Fruit fly (Drosophila melanogaster) whole organism, prepupa: ENCODE measurements around the gene Rpn7.

Experiments used
- Blimp-1 ChIP-seq: fragments of 200-800 bp; sonication (Bioruptor generic); optimal IDR thresholded peaks from 3 replicates; lab custom pipeline; 2017; ENCODE audit warnings: missing biosample characterization, missing genetic modification characterization, mild to moderate bottlenecking, moderate library complexity, missing genetic modification reagents
- CG10669 ChIP-seq: fragments of 200-800 bp; sonication (Bioruptor generic); optimal IDR thresholded peaks from 3 replicates; lab custom pipeline; 2018; ENCODE audit warnings: missing biosample characterization, mild to moderate bottlenecking, missing genetic modification characterization, moderate library complexity
- CG11762 ChIP-seq: fragments of 200-800 bp; sonication (Bioruptor generic); optimal IDR thresholded peaks from 3 replicates; lab custom pipeline; 2016; ENCODE audit warnings: missing biosample characterization, missing genetic modification characterization; ENCODE audit not compliant: insufficient read depth
- CG15336 ChIP-seq: fragments of 200-800 bp; sonication (Bioruptor generic); IDR thresholded peaks from 2 replicates; pipeline ENCODE4 v1.3.6; 2022; ENCODE audit warnings: missing biosample characterization, missing genetic modification characterization
- CG16779 ChIP-seq: fragments of 200-800 bp; sonication (Bioruptor generic); optimal IDR thresholded peaks from 3 replicates; lab custom pipeline; 2017; ENCODE audit warnings: missing biosample characterization, mild to moderate bottlenecking, missing genetic modification characterization
- CG3032 ChIP-seq: fragments of 200-800 bp; optimal IDR thresholded peaks from 2 replicates; lab custom pipeline; 2019; ENCODE audit warnings: missing biosample characterization, mild to moderate bottlenecking, missing genetic modification characterization, moderate library complexity
- CG31627 ChIP-seq: fragments of 200-800 bp; sonication (Bioruptor generic); optimal IDR thresholded peaks from 3 replicates; lab custom pipeline; 2016; ENCODE audit warnings: missing biosample characterization, missing genetic modification characterization
- CG32006 ChIP-seq: fragments of 200-800 bp; sonication (Bioruptor generic); optimal IDR thresholded peaks from 3 replicates; lab custom pipeline; 2017; ENCODE audit warnings: missing biosample characterization, mild to moderate bottlenecking, missing genetic modification characterization
- CG34406 ChIP-seq: fragments of 200-800 bp; sonication (Bioruptor generic); optimal IDR thresholded peaks from 3 replicates; lab custom pipeline; 2016; ENCODE audit warnings: missing biosample characterization, missing genetic modification characterization
- CG3919 ChIP-seq: fragments of 200-800 bp; sonication (Bioruptor generic); optimal IDR thresholded peaks from 3 replicates; lab custom pipeline; 2016; ENCODE audit warnings: missing biosample characterization, missing genetic modification characterization
- CG6163 ChIP-seq: fragments of 200-800 bp; sonication (Bioruptor generic); IDR thresholded peaks from 3 replicates; pipeline ENCODE4 v1.3.6; 2022; ENCODE audit warnings: missing biosample characterization, missing genetic modification characterization
- CG6276 ChIP-seq: fragments of 200-800 bp; sonication (Bioruptor generic); optimal IDR thresholded peaks from 2 replicates; lab custom pipeline; 2017; ENCODE audit warnings: missing biosample characterization, mild to moderate bottlenecking, missing genetic modification characterization
- CG6808 ChIP-seq: fragments of 200-800 bp; sonication (Bioruptor generic); optimal IDR thresholded peaks from 3 replicates; lab custom pipeline; 2017; ENCODE audit warnings: missing biosample characterization, missing genetic modification characterization, mild to moderate bottlenecking, moderate library complexity, missing genetic modification reagents
- CG6854 ChIP-seq: fragments of 200-800 bp; sonication (Bioruptor generic); optimal IDR thresholded peaks from 2 replicates; lab custom pipeline; 2017; ENCODE audit warnings: missing biosample characterization, mild to moderate bottlenecking, missing genetic modification characterization
- CG7368 ChIP-seq: fragments of 200-800 bp; sonication (Bioruptor generic); optimal IDR thresholded peaks from 3 replicates; lab custom pipeline; 2016; ENCODE audit warnings: missing biosample characterization, missing genetic modification characterization
- CG8119 ChIP-seq: fragments of 200-800 bp; sonication (Bioruptor generic); IDR thresholded peaks from 3 replicates; pipeline ENCODE4 v1.3.6; 2022; ENCODE audit warnings: missing biosample characterization, missing genetic modification characterization
- CG8319 ChIP-seq: fragments of 200-800 bp; sonication (Bioruptor generic); optimal IDR thresholded peaks from 3 replicates; lab custom pipeline; 2016; ENCODE audit warnings: missing biosample characterization, missing genetic modification characterization
- CG9139 ChIP-seq: fragments of 200-800 bp; sonication (Bioruptor generic); optimal IDR thresholded peaks from 3 replicates; lab custom pipeline; 2017; ENCODE audit warnings: missing biosample characterization, mild to moderate bottlenecking, missing genetic modification characterization
- Eip75B ChIP-seq: fragments of 200-800 bp; sonication (Bioruptor generic); optimal IDR thresholded peaks from 3 replicates; lab custom pipeline; 2016; ENCODE audit warnings: missing biosample characterization, missing genetic modification characterization
- Eip78C ChIP-seq: fragments of 200-800 bp; sonication (Bioruptor generic); peaks from one replicate; lab custom pipeline; 2016; ENCODE audit warnings: missing biosample characterization, missing genetic modification characterization
- Eip93F ChIP-seq: fragments of 200-800 bp; sonication (Bioruptor generic); optimal IDR thresholded peaks from 2 replicates; lab custom pipeline; 2016; ENCODE audit warnings: missing biosample characterization, mild to moderate bottlenecking, missing genetic modification characterization
- Ets96B ChIP-seq: fragments of 200-800 bp; optimal IDR thresholded peaks from 2 replicates; lab custom pipeline; 2019; ENCODE audit warnings: missing biosample characterization, mild to moderate bottlenecking, missing genetic modification characterization, moderate library complexity
- Gug ChIP-seq: fragments of 200-800 bp; sonication (Bioruptor generic); IDR thresholded peaks from 2 replicates; pipeline ENCODE4 v1.3.6; 2022; ENCODE audit warnings: missing biosample characterization, missing genetic modification characterization
- Hr38 ChIP-seq: sonication (Bioruptor generic); optimal IDR thresholded peaks from 2 replicates; lab custom pipeline; 2016; ENCODE audit warnings: missing biosample characterization, missing genetic modification characterization
- Hr39 ChIP-seq: fragments of 200-800 bp; sonication (Bioruptor generic); optimal IDR thresholded peaks from 2 replicates; lab custom pipeline; 2016; ENCODE audit warnings: missing biosample characterization, missing genetic modification characterization
- Hr4 ChIP-seq: fragments of 200-800 bp; sonication (Bioruptor generic); optimal IDR thresholded peaks from 3 replicates; lab custom pipeline; 2016; ENCODE audit warnings: missing biosample characterization, missing genetic modification characterization
- Lpt ChIP-seq: fragments of 200-800 bp; sonication (Bioruptor generic); optimal IDR thresholded peaks from 3 replicates; lab custom pipeline; 2016; ENCODE audit warnings: missing biosample characterization, missing genetic modification characterization
- Met ChIP-seq: fragments of 200-800 bp; sonication (Bioruptor generic); optimal IDR thresholded peaks from 3 replicates; lab custom pipeline; 2016; ENCODE audit warnings: missing biosample characterization, missing genetic modification characterization
- OdsH ChIP-seq: fragments of 200-800 bp; sonication (Bioruptor generic); optimal IDR thresholded peaks from 3 replicates; lab custom pipeline; 2016; ENCODE audit warnings: missing biosample characterization, missing genetic modification characterization
- Smox ChIP-seq: fragments of 200-800 bp; sonication (Bioruptor generic); optimal IDR thresholded peaks from 3 replicates; lab custom pipeline; 2016; ENCODE audit warnings: missing biosample characterization, missing genetic modification characterization
- Sox102F ChIP-seq: fragments of 200-800 bp; sonication (Bioruptor generic); optimal IDR thresholded peaks from 2 replicates; lab custom pipeline; 2016; ENCODE audit warnings: missing biosample characterization, mild to moderate bottlenecking, missing genetic modification characterization
- Sox14 ChIP-seq: fragments of 200-800 bp; sonication (Bioruptor generic); optimal IDR thresholded peaks from 3 replicates; lab custom pipeline; 2016; ENCODE audit warnings: missing biosample characterization, missing genetic modification characterization
- Sox15 ChIP-seq: fragments of 200-800 bp; sonication (Bioruptor generic); optimal IDR thresholded peaks from 3 replicates; lab custom pipeline; 2016; ENCODE audit warnings: missing biosample characterization, missing genetic modification characterization
- achi ChIP-seq: fragments of 200-800 bp; sonication (Bioruptor generic); optimal IDR thresholded peaks from 3 replicates; lab custom pipeline; 2016; ENCODE audit warnings: missing biosample characterization, missing genetic modification characterization
- acj6 ChIP-seq: fragments of 200-800 bp; sonication (Bioruptor generic); optimal IDR thresholded peaks from 3 replicates; lab custom pipeline; 2016; ENCODE audit warnings: missing biosample characterization, missing genetic modification characterization
- dac ChIP-seq: fragments of 200-800 bp; sonication (Bioruptor generic); optimal IDR thresholded peaks from 2 replicates; lab custom pipeline; 2017; ENCODE audit warnings: missing biosample characterization, mild to moderate bottlenecking, missing genetic modification characterization
- dsx ChIP-seq: fragments of 200-800 bp; optimal IDR thresholded peaks from 3 replicates; lab custom pipeline; 2019; ENCODE audit warnings: missing biosample characterization, mild to moderate bottlenecking, missing genetic modification characterization, moderate library complexity; ENCODE audit not compliant: poor library complexity, severe bottlenecking
- eg ChIP-seq: fragments of 200-800 bp; sonication (Bioruptor generic); IDR thresholded peaks from 3 replicates; pipeline ENCODE4 v1.3.6; 2022; ENCODE audit warnings: missing biosample characterization, missing genetic modification characterization
- esn ChIP-seq: fragments of 200-800 bp; sonication (Bioruptor generic); optimal IDR thresholded peaks from 2 replicates; lab custom pipeline; 2016; ENCODE audit warnings: missing biosample characterization, mild to moderate bottlenecking, missing genetic modification characterization, moderate library complexity
- fd59A ChIP-seq: fragments of 200-800 bp; sonication (Bioruptor generic); optimal IDR thresholded peaks from 2 replicates; lab custom pipeline; 2017; ENCODE audit warnings: missing biosample characterization, mild to moderate bottlenecking, missing genetic modification characterization, missing genetic modification reagents
- fd85E ChIP-seq: fragments of 200-800 bp; sonication (Bioruptor generic); optimal IDR thresholded peaks from 3 replicates; lab custom pipeline; 2016; ENCODE audit warnings: missing biosample characterization, missing genetic modification characterization
- fkh ChIP-seq: fragments of 200-800 bp; sonication (Bioruptor generic); optimal IDR thresholded peaks from 3 replicates; lab custom pipeline; 2017; ENCODE audit warnings: missing biosample characterization, mild to moderate bottlenecking, missing genetic modification characterization, moderate library complexity
- lz ChIP-seq: fragments of 200-800 bp; sonication (Bioruptor generic); optimal IDR thresholded peaks from 3 replicates; lab custom pipeline; 2016; ENCODE audit warnings: missing biosample characterization, missing genetic modification characterization
- salr ChIP-seq, 2 experiments: fragments of 200-800 bp; sonication (Bioruptor generic); optimal IDR thresholded peaks; 3 replicates each; lab custom pipeline; 2016 to 2018; ENCODE audit warnings: missing biosample characterization in 2 of 2, missing genetic modification characterization in 2 of 2, mild to moderate bottlenecking in 1 of 2
- ss ChIP-seq, 2 experiments: fragments of 200-800 bp; sonication (Bioruptor generic); optimal IDR thresholded peaks; 2 replicates in 1 of 2; 3 replicates in 1 of 2; lab custom pipeline; 2017 to 2018; ENCODE audit warnings: mild to moderate bottlenecking in 2 of 2, missing biosample characterization in 2 of 2, missing genetic modification characterization in 2 of 2, moderate library complexity in 1 of 2
- svp ChIP-seq: fragments of 200-800 bp; sonication (Bioruptor generic); peaks from one replicate; lab custom pipeline; 2016; ENCODE audit warnings: missing biosample characterization, missing genetic modification characterization
- topi ChIP-seq: fragments of 200-800 bp; sonication (Bioruptor generic); optimal IDR thresholded peaks from 3 replicates; lab custom pipeline; 2016; ENCODE audit warnings: missing biosample characterization, missing genetic modification characterization
- vri ChIP-seq: fragments of 200-800 bp; sonication (Bioruptor generic); optimal IDR thresholded peaks from 3 replicates; lab custom pipeline; 2016; ENCODE audit warnings: missing biosample characterization, mild to moderate bottlenecking, missing genetic modification characterization

Rpn7 gene

DNA sequence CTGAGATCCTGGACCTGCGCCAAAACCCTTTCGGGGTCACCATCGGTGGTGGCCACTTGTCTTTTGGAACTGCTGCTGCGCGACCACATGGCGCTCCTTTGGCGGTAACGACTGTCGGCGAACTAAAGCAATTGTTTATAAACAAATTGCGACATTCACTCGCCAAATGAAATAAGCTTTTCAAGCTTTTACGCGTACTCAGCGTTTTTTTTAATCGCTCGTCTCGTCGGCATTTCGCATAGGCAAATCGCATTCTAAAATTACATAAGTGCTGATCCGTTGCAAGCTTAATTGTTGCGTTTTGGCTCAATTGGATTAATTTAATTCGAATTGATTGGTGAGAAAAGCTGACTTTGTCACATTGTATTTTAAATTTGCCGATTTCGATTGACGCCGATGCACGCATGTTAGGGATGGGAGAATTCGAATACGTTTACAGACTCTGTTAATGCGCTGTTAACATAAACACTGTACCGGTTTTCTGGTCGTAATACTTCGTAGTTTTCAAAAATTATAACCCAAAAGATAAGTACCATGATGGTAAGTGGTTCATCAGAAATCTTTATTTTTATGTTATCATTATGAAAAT lies 37.2 kb downstream of the Rpn7 start, which contains the start of gene pinta:
Gene pinta, minus strand, starts transcription at position 328 of the 589 bp plus-strand sequence.
- TF ChIP-seq vri (GFP tag; lab: Kevin White, UChicago) (peak; percentile 84), Eip93F (GFP tag; lab: Kevin White, UChicago) (no peak), CG8319 (GFP tag; lab: Kevin White, UChicago) (peak; percentile 25)

DNA sequence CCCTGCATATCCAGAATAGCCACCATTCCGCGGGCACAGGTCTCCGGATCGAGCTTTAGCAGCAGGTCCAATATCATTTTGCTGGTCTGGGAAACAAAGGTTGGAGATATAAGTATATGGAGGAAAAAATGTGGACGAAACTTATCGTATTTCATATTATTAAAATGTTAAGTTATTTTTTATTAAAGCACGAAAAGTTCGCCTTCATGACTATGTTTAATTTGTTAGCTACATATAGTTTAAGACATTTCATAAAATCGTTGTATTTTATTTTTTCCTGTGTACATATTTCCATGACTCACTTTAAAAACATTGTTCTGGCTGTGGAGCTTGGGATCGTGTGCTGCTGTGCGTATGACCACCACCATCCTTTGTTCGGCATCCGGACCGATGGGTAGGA lies 37.9 kb downstream of the Rpn7 start:
- TF ChIP-seq Hr4 (GFP tag; lab: Kevin White, UChicago) (no peak), CG6276 (no peak), salr (GFP tag; optimal IDR thresholded peaks at IDR 0.05; lab: Kevin White, UChicago) (peak in 1 of 2 experiments; percentile 14), Blimp-1 (GFP tag; lab: Kevin White, UChicago) (no peak), Sox14 (peak; percentile 66), Smox (GFP tag; lab: Kevin White, UChicago) (peak; percentile 61), vri (GFP tag; lab: Kevin White, UChicago) (no peak), Eip78C (peak; percentile 92), acj6 (GFP tag; lab: Kevin White, UChicago) (peak; percentile 60), CG6808 (GFP tag; lab: Kevin White, UChicago) (peak; percentile 38), CG34406 (GFP tag; lab: Kevin White, UChicago) (peak; percentile 66), fd85E (no peak), CG6854 (GFP tag; lab: Kevin White, UChicago) (peak; percentile 15), svp (GFP tag; lab: Kevin White, UChicago) (peak; percentile 88), Hr38 (GFP tag; lab: Kevin White, UChicago) (no peak), eg (GFP tag; lab: Robert Waterston, UW) (peak; percentile 48; the same call in 1 of the 3 replicates), CG10669 (GFP tag; lab: Kevin White, UChicago) (peak; percentile 45), CG9139 (GFP tag; lab: Kevin White, UChicago) (no peak), Gug (no peak), Ets96B (tag; lab: Kevin White, UChicago) (peak; percentile 54), CG16779 (tag; lab: Kevin White, UChicago) (no peak), Sox102F (GFP tag; lab: Kevin White, UChicago) (peak; percentile 67), OdsH (GFP tag; lab: Kevin White, UChicago) (peak; percentile 59), CG8119 (0 out of 3 replicates have a peak, but pooled peaks have one; percentile 30), CG7368 (peak; percentile 10), CG31627 (peak; percentile 61), fd59A (GFP tag; lab: Kevin White, UChicago) (no peak), Sox15 (GFP tag; lab: Kevin White, UChicago) (no peak), dsx (GFP tag; lab: Kevin White, UChicago) (peak; percentile 38), dac (GFP tag; lab: Kevin White, UChicago) (no peak), CG6163 (peak; percentile 73), CG15336 (GFP tag; lab: Robert Waterston, UW) (peak; percentile 35; the same call in 1 of the 2 replicates), Lpt (GFP tag; lab: Kevin White, UChicago) (no peak), CG3919 (GFP tag; lab: Kevin White, UChicago) (peak; percentile 53), Met (GFP tag; lab: Kevin White, UChicago) (peak; percentile 69), achi (peak; percentile 37), fkh (GFP tag; lab: Kevin White, UChicago) (no peak), ss (GFP tag; optimal IDR thresholded peaks at IDR 0.05; lab: Kevin White, UChicago) (peak in 1 of 2 experiments; percentile 64), lz (GFP tag; lab: Kevin White, UChicago) (peak; percentile 60), CG32006 (GFP tag; lab: Kevin White, UChicago) (no peak), esn (peak; percentile 80), Hr39 (GFP tag; lab: Kevin White, UChicago) (peak; percentile 34), Eip75B (GFP tag; lab: Kevin White, UChicago) (peak; percentile 51), Eip93F (GFP tag; lab: Kevin White, UChicago) (peak; percentile 42), CG11762 (GFP tag; lab: Kevin White, UChicago) (no peak), CG8319 (GFP tag; lab: Kevin White, UChicago) (no peak), topi (GFP tag; lab: Kevin White, UChicago) (peak; percentile 77), CG3032 (peak; percentile 43)
